Fruit fly (Drosophila melanogaster): ENCODE results near the gene tld.

tld gene

dm6 chr3R:24753561-24754027 is 4.1 kb downstream of the tld start, which contains the start of gene asp (continued):
- TF ChIP-seq Ets97D (GFP tag; optimal IDR thresholded peaks at IDR 0.05) (peak; percentile 39), Xbp1 (GFP tag; optimal IDR thresholded peaks at IDR 0.05) (peak; percentile 48), inv (GFP tag; IDR thresholded peaks at IDR 0.05; ENCODE audit: partially characterized antibody) (peak; percentile 74), CG16815 (GFP tag; optimal IDR thresholded peaks at IDR 0.05) (no peak), tgo (GFP tag; IDR thresholded peaks at IDR 0.05) (peak; percentile 21; the same call in 1 of the 3 replicates), Dll (GFP tag; IDR thresholded peaks at IDR 0.05; ENCODE audit: partially characterized antibody) (peak; percentile 93), CG7963 (GFP tag; IDR thresholded peaks at IDR 0.05; ENCODE audit: partially characterized antibody) (peak; percentile 90), unc-4 (GFP tag; IDR thresholded peaks at IDR 0.05; ENCODE audit: partially characterized antibody) (peak; percentile 76), sima (GFP tag; optimal IDR thresholded peaks at IDR 0.05) (no peak), CG9727 (GFP tag; optimal IDR thresholded peaks at IDR 0.05) (peak; percentile 19), Dref (GFP tag; IDR thresholded peaks at IDR 0.05) (peak; percentile 93), tna (GFP tag; IDR thresholded peaks at IDR 0.05; ENCODE audit: partially characterized antibody) (peak; percentile 77; the same call in 1 of the 2 replicates), CG30403 (GFP tag; optimal IDR thresholded peaks at IDR 0.05) (peak; percentile 52), row (GFP tag; IDR thresholded peaks at IDR 0.05) (peak; percentile 67), CG7271 (tag; optimal IDR thresholded peaks at IDR 0.05) (no peak), CHES-1-like (GFP tag; optimal IDR thresholded peaks at IDR 0.05) (no peak), amos (GFP tag; IDR thresholded peaks at IDR 0.05; ENCODE audit: partially characterized antibody) (peak; percentile 77), prd (optimal IDR thresholded peaks at IDR 0.05) (no peak), prd (GFP tag; IDR thresholded peaks at IDR 0.05) (peak; percentile 28; the same call in 1 of the 3 replicates), mld (GFP tag; IDR thresholded peaks at IDR 0.05; ENCODE audit: partially characterized antibody) (peak; percentile 78; the same call in 2 of the 3 replicates), br (optimal IDR thresholded peaks at IDR 0.05) (no peak), CG15514 (GFP tag; optimal IDR thresholded peaks at IDR 0.05) (peak; percentile 56), insv (GFP tag; optimal IDR thresholded peaks at IDR 0.05) (no peak), Scr (GFP tag; IDR thresholded peaks at IDR 0.05; ENCODE audit: partially characterized antibody) (peak; percentile 85), HLH4C (GFP tag; IDR thresholded peaks at IDR 0.05; ENCODE audit: partially characterized antibody) (peak; percentile 95), Med (GFP tag) (peak; percentile 33), Six4 (GFP tag; optimal IDR thresholded peaks at IDR 0.05) (peak; percentile 47), CG15269 (tag; optimal IDR thresholded peaks at IDR 0.05) (no peak), lmd (GFP tag; IDR thresholded peaks at IDR 0.05) (peak; percentile 26; the same call in 1 of the 2 replicates), nmo (GFP tag; optimal IDR thresholded peaks at IDR 0.05) (peak; percentile 54), zen2 (GFP tag; IDR thresholded peaks at IDR 0.05; ENCODE audit: partially characterized antibody) (peak; percentile 54), CG2116 (GFP tag; optimal IDR thresholded peaks at IDR 0.05) (peak; percentile 92), CG3847 (GFP tag; IDR thresholded peaks at IDR 0.05) (peak; percentile 39; the same call in 1 of the 2 replicates), HLHmδ (GFP tag; optimal IDR thresholded peaks at IDR 0.05) (no peak), sob (GFP tag; IDR thresholded peaks at IDR 0.05) (0 out of 2 replicates have a peak, but pooled peaks have one; percentile 21), ab (GFP tag; optimal IDR thresholded peaks at IDR 0.05) (no peak), sna (GFP tag; IDR thresholded peaks at IDR 0.05; ENCODE audit: partially characterized antibody) (peak; percentile 91), mam (GFP tag; optimal IDR thresholded peaks at IDR 0.05) (peak; percentile 4), CG17802 (tag; optimal IDR thresholded peaks at IDR 0.05) (peak; percentile 98), CG12391 (tag; optimal IDR thresholded peaks at IDR 0.05) (peak; percentile 61), Opbp (GFP tag; IDR thresholded peaks at IDR 0.05; ENCODE audit: partially characterized antibody) (peak; percentile 76; the same call in 2 of the 3 replicates), Abd-B (GFP tag; optimal IDR thresholded peaks at IDR 0.05) (peak; percentile 26), Myb (GFP tag; optimal IDR thresholded peaks at IDR 0.05) (peak; percentile 68), CG14860 (GFP tag; IDR thresholded peaks at IDR 0.05; ENCODE audit: partially characterized antibody) (peak; percentile 94), BEAF-32 (GFP tag; optimal IDR thresholded peaks at IDR 0.05) (peak; percentile 77), trem (tag; optimal IDR thresholded peaks at IDR 0.05) (peak; percentile 81), Dp (GFP tag; optimal IDR thresholded peaks at IDR 0.05) (peak; percentile 96), Hr3 (GFP tag; optimal IDR thresholded peaks at IDR 0.05) (peak; percentile 30), CG1529 (GFP tag; optimal IDR thresholded peaks at IDR 0.05) (no peak)

Data from whole organism, embryonic.